Worm (Caenorhabditis elegans): ENCODE results near the gene srd-19.
"Not testable (repeated sequence)": the region's sequence is repeated elsewhere in the genome, so short reads cannot be mapped to it uniquely, and the experiment has no call there.

The srd-19 gene

ce11 chrV:13428660-13429059, at the start of gene srd-19:
TSS of gene srd-19 (minus strand) at chrV:13428760.
- TF ChIP-seq dao-5 (tag; optimal IDR thresholded peaks at IDR 0.05) (no peak), him-1 (tag; optimal IDR thresholded peaks at IDR 0.05) (no peak), W03F9.2 (tag; optimal IDR thresholded peaks at IDR 0.05) (no peak)

ce11 chrV:13476350-13476749, 47.8 kb upstream of the srd-19 start, which contains the start of gene T10G3.8:
TSS of gene T10G3.8 (minus strand) at chrV:13476450.
- TF ChIP-seq W03F9.2 (tag; optimal IDR thresholded peaks at IDR 0.05) (no peak), him-1 (tag; optimal IDR thresholded peaks at IDR 0.05) (no peak), dao-5 (tag; optimal IDR thresholded peaks at IDR 0.05) (no peak)

ce11 chrV:13473467-13473866, 44.9 kb upstream of the srd-19 start, which contains the start of gene T10G3.1:
TSS of gene T10G3.1 (minus strand) at chrV:13473679.
- TF ChIP-seq dao-5 (tag; optimal IDR thresholded peaks at IDR 0.05) (no peak), him-1 (tag; optimal IDR thresholded peaks at IDR 0.05) (no peak)

- TF ChIP-seq W03F9.2 (tag; optimal IDR thresholded peaks at IDR 0.05) (no peak), him-1 (tag; optimal IDR thresholded peaks at IDR 0.05) (no peak), dao-5 (tag; optimal IDR thresholded peaks at IDR 0.05) (no peak)
Measured at ce11 chrV:13472062-13472461, 43.5 kb upstream of the srd-19 start.

- TF ChIP-seq dao-5 (tag; optimal IDR thresholded peaks at IDR 0.05) (no peak), W03F9.2 (tag; optimal IDR thresholded peaks at IDR 0.05) (peak; percentile 73), him-1 (tag; optimal IDR thresholded peaks at IDR 0.05) (peak; percentile 80)
Measured at ce11 chrV:13468190-13468765, 39.7 kb upstream of the srd-19 start, which contains the start of the genes F25H9.6 and F25H9.7. TSS of gene F25H9.6 (minus strand) at chrV:13468361. TSS of gene F25H9.7 (plus strand) at chrV:13468376.

ce11 chrV:13464123-13464522, 35.6 kb upstream of the srd-19 start:
- no peak for TF ChIP-seq him-1 (tag; optimal IDR thresholded peaks at IDR 0.05)
- no peak for TF ChIP-seq W03F9.2 (tag; optimal IDR thresholded peaks at IDR 0.05)
- TF ChIP-seq dao-5 (tag; optimal IDR thresholded peaks at IDR 0.05) = no peak

- TF ChIP-seq W03F9.2 (tag; optimal IDR thresholded peaks at IDR 0.05) (peak; percentile 55), dao-5 (tag; optimal IDR thresholded peaks at IDR 0.05) (no peak), him-1 (tag; optimal IDR thresholded peaks at IDR 0.05) (no peak)
Measured at ce11 chrV:13462974-13463373, 34.4 kb upstream of the srd-19 start, which contains the start of gene frm-10. TSS of gene frm-10 (plus strand) at chrV:13463207.

- no peak for TF ChIP-seq dao-5 (tag; optimal IDR thresholded peaks at IDR 0.05)
- TF ChIP-seq W03F9.2 (tag; optimal IDR thresholded peaks at IDR 0.05) = no peak
- no peak for TF ChIP-seq him-1 (tag; optimal IDR thresholded peaks at IDR 0.05)
Measured at ce11 chrV:13459323-13459722, 30.8 kb upstream of the srd-19 start, which contains the start of gene bath-39. TSS of gene bath-39 (plus strand) at chrV:13459459.

ce11 chrV:13457858-13458257, 29.3 kb upstream of the srd-19 start, which contains the start of gene F25H9.2:
TSS of gene F25H9.2 (plus strand) at chrV:13458083.
- TF ChIP-seq dao-5 (tag; optimal IDR thresholded peaks at IDR 0.05) (no peak), him-1 (tag; optimal IDR thresholded peaks at IDR 0.05) (no peak), W03F9.2 (tag; optimal IDR thresholded peaks at IDR 0.05) (no peak)

- TF ChIP-seq W03F9.2 (tag; optimal IDR thresholded peaks at IDR 0.05) (no peak), him-1 (tag; optimal IDR thresholded peaks at IDR 0.05) (no peak), dao-5 (tag; optimal IDR thresholded peaks at IDR 0.05) (no peak)
Measured at ce11 chrV:13455448-13455847, 26.9 kb upstream of the srd-19 start, which contains the start of gene lurp-3. TSS of gene lurp-3 (plus strand) at chrV:13455748.

- TF ChIP-seq dao-5 (tag; optimal IDR thresholded peaks at IDR 0.05) = no peak
- no peak for TF ChIP-seq W03F9.2 (tag; optimal IDR thresholded peaks at IDR 0.05)
- no peak for TF ChIP-seq him-1 (tag; optimal IDR thresholded peaks at IDR 0.05)
Measured at ce11 chrV:13453334-13453733, 24.8 kb upstream of the srd-19 start, which contains the start of gene lurp-2. TSS of gene lurp-2 (plus strand) at chrV:13453634.

ce11 chrV:13445229-13445949, 16.8 kb upstream of the srd-19 start, which contains the start of gene Y2H9A.4:
TSS of gene Y2H9A.4 (plus strand) at chrV:13445899.
- TF ChIP-seq him-1 (tag; optimal IDR thresholded peaks at IDR 0.05) = no peak
- no peak for TF ChIP-seq W03F9.2 (tag; optimal IDR thresholded peaks at IDR 0.05)
- no peak for TF ChIP-seq dao-5 (tag; optimal IDR thresholded peaks at IDR 0.05)

- not testable (repeated sequence) for TF ChIP-seq W03F9.2, him-1, dao-5 (tag; optimal IDR thresholded peaks at IDR 0.05)
Measured at ce11 chrV:13443535-13443934, 15.0 kb upstream of the srd-19 start, which contains the start of gene Y2H9A.6. TSS of gene Y2H9A.6 (plus strand) at chrV:13443835.

- no peak for TF ChIP-seq dao-5 (tag; optimal IDR thresholded peaks at IDR 0.05)
- no peak for TF ChIP-seq him-1 (tag; optimal IDR thresholded peaks at IDR 0.05)
- TF ChIP-seq W03F9.2 (tag; optimal IDR thresholded peaks at IDR 0.05) = no peak
Measured at ce11 chrV:13442819-13443218, 14.3 kb upstream of the srd-19 start.

Measured in whole organism, L4/young adult.